Fruit fly (Drosophila melanogaster): ENCODE data around the gene CG18558.
A peak's percentile ranks its signal among the peaks of the same experiment; 100 is the strongest.

The CG18558 gene

dm6 chr2L:2874542-2875194, 30.4 kb upstream of the CG18558 start, which contains the start of gene CG8814 (continued):
- TF ChIP-seq CG6854 (GFP tag; optimal IDR thresholded peaks at IDR 0.05): no peak
- peak; percentile 35; the same call in 1 of the 2 replicates for TF ChIP-seq H2.0 (GFP tag; IDR thresholded peaks at IDR 0.05)
- TF ChIP-seq her (GFP tag; optimal IDR thresholded peaks at IDR 0.05): peak; percentile 21
- TF ChIP-seq ash1 (GFP tag; optimal IDR thresholded peaks at IDR 0.05): no peak
- peak; percentile 91 for TF ChIP-seq CG12659 (GFP tag; optimal IDR thresholded peaks at IDR 0.05)
- TF ChIP-seq Lpt (GFP tag; optimal IDR thresholded peaks at IDR 0.05): no peak
- peak; percentile 65; the same call in 1 of the 2 replicates for TF ChIP-seq ranshi (GFP tag; IDR thresholded peaks at IDR 0.05)
- no peak for TF ChIP-seq CG4617 (GFP tag; optimal IDR thresholded peaks at IDR 0.05; ENCODE audit: borderline replicate concordance)
- TF ChIP-seq Opbp (GFP tag; IDR thresholded peaks at IDR 0.05; ENCODE audit: partially characterized antibody): peak; percentile 69
- TF ChIP-seq E2f1 (GFP tag; IDR thresholded peaks at IDR 0.05): peak; percentile 47; the same call in 1 of the 2 replicates
- peak; percentile 72; the same call in 2 of the 3 replicates for TF ChIP-seq Dbx (GFP tag; IDR thresholded peaks at IDR 0.05)
- TF ChIP-seq bowl (GFP tag; IDR thresholded peaks at IDR 0.05): no peak
- TF ChIP-seq Awh (GFP tag; IDR thresholded peaks at IDR 0.05): no peak
- peak; percentile 61; the same call in 2 of the 3 replicates for TF ChIP-seq ken (GFP tag; IDR thresholded peaks at IDR 0.05)
- no peak for TF ChIP-seq kah (GFP tag; optimal IDR thresholded peaks at IDR 0.05)
- TF ChIP-seq ham (GFP tag; IDR thresholded peaks at IDR 0.05): no peak
- TF ChIP-seq CG30403 (GFP tag; optimal IDR thresholded peaks at IDR 0.05): peak; percentile 86
- peak; percentile 75 for TF ChIP-seq D19A (tag; optimal IDR thresholded peaks at IDR 0.05)
- peak; percentile 79 for TF ChIP-seq CG32532 (GFP tag; IDR thresholded peaks at IDR 0.05)
- TF ChIP-seq Hand (GFP tag; optimal IDR thresholded peaks at IDR 0.05): no peak
- TF ChIP-seq pros (GFP tag; optimal IDR thresholded peaks at IDR 0.05): no peak
- TF ChIP-seq Side (GFP tag; optimal IDR thresholded peaks at IDR 0.05): no peak
- TF ChIP-seq dati (GFP tag; IDR thresholded peaks at IDR 0.05): no peak
- no peak for TF ChIP-seq B-H2 (GFP tag; optimal IDR thresholded peaks at IDR 0.05)
- peak; percentile 8 for TF ChIP-seq Fer1 (GFP tag; optimal IDR thresholded peaks at IDR 0.05)
- TF ChIP-seq CG9797 (GFP tag; optimal IDR thresholded peaks at IDR 0.05): peak; percentile 67
- TF ChIP-seq Bdp1 (GFP tag; optimal IDR thresholded peaks at IDR 0.05): no peak
- no peak for TF ChIP-seq Hr39 (optimal IDR thresholded peaks at IDR 0.05)
- peak; percentile 57 for TF ChIP-seq pho (GFP tag; optimal IDR thresholded peaks at IDR 0.05)
- peak in 1 of 2 experiments; percentile 44 for TF ChIP-seq Pdp1 (GFP tag; optimal IDR thresholded peaks at IDR 0.05)
- peak; percentile 74 for TF ChIP-seq CG2678 (tag; optimal IDR thresholded peaks at IDR 0.05)
- TF ChIP-seq CG6175 (GFP tag; IDR thresholded peaks at IDR 0.05): no peak
- TF ChIP-seq CG7745 (tag; optimal IDR thresholded peaks at IDR 0.05): no peak
- TF ChIP-seq BtbVII (GFP tag; optimal IDR thresholded peaks at IDR 0.05): no peak
- no peak for TF ChIP-seq Mes4 (GFP tag; optimal IDR thresholded peaks at IDR 0.05)
- no peak for TF ChIP-seq CG12219 (GFP tag; optimal IDR thresholded peaks at IDR 0.05)
- peak; percentile 42 for TF ChIP-seq maf-S (GFP tag; optimal IDR thresholded peaks at IDR 0.05)
- peak; percentile 77 for TF ChIP-seq Bgb (GFP tag; IDR thresholded peaks at IDR 0.05; ENCODE audit: partially characterized antibody)
- TF ChIP-seq Eip74EF (GFP tag; optimal IDR thresholded peaks at IDR 0.05): no peak
- TF ChIP-seq odd (GFP tag; optimal IDR thresholded peaks at IDR 0.05): no peak
- TF ChIP-seq Hr78 (GFP tag; optimal IDR thresholded peaks at IDR 0.05): peak in 1 of 2 experiments; percentile 88
- TF ChIP-seq CG8359 (GFP tag; optimal IDR thresholded peaks at IDR 0.05; ENCODE audit: borderline replicate concordance): no peak
- TF ChIP-seq vvl (GFP tag; IDR thresholded peaks at IDR 0.05): peak; percentile 43; the same call in 1 of the 2 replicates
- no peak for TF ChIP-seq CG15073 (GFP tag; optimal IDR thresholded peaks at IDR 0.05)
- TF ChIP-seq ERR (GFP tag; optimal IDR thresholded peaks at IDR 0.05): no peak
- no peak for TF ChIP-seq sna (GFP tag; IDR thresholded peaks at IDR 0.05; ENCODE audit: partially characterized antibody)
- TF ChIP-seq zfh2 (GFP tag; optimal IDR thresholded peaks at IDR 0.05): peak; percentile 48
- peak; percentile 62 for TF ChIP-seq CG3995 (GFP tag; optimal IDR thresholded peaks at IDR 0.05)
- TF ChIP-seq Nf-YB (GFP tag; optimal IDR thresholded peaks at IDR 0.05): peak; percentile 30
- TF ChIP-seq Aef1 (GFP tag; IDR thresholded peaks at IDR 0.05): peak; percentile 83
